Worm (Caenorhabditis elegans): ENCODE data around the gene Y75B8A.31.

Y75B8A.31 gene

ce11 chrIII:12327528-12327997 lies 23.9 kb upstream of the Y75B8A.31 start, which contains the start of the genes zip-12 and Y75B8A.63:
Gene zip-12 (plus strand): TSS chrIII:12327914.
Gene Y75B8A.63 (plus strand): TSS chrIII:12327947.
- TF ChIP-seq sem-2 (GFP tag; optimal IDR thresholded peaks at IDR 0.05): no peak
- TF ChIP-seq ham-2 (GFP tag; optimal IDR thresholded peaks at IDR 0.05): no peak
- no peak for TF ChIP-seq cnd-1 (tag; optimal IDR thresholded peaks at IDR 0.05)
- TF ChIP-seq tbx-8 (GFP tag; optimal IDR thresholded peaks at IDR 0.05): no peak
- TF ChIP-seq lsy-2 (tag; optimal IDR thresholded peaks at IDR 0.05): no peak
- no peak for TF ChIP-seq pha-4 (tag; optimal IDR thresholded peaks at IDR 0.05)
- TF ChIP-seq unc-39 (tag; optimal IDR thresholded peaks at IDR 0.05): no peak
- no peak for TF ChIP-seq mls-2 (tag; optimal IDR thresholded peaks at IDR 0.05)
- TF ChIP-seq bed-3 (GFP tag; optimal IDR thresholded peaks at IDR 0.05): no peak
- TF ChIP-seq elt-1 (tag; optimal IDR thresholded peaks at IDR 0.05; ENCODE audit: borderline replicate concordance, insufficient read depth): no peak
- TF ChIP-seq nhr-2 (tag; optimal IDR thresholded peaks at IDR 0.05): no peak
- TF ChIP-seq ceh-43 (GFP tag; optimal IDR thresholded peaks at IDR 0.05): no peak
- no peak for TF ChIP-seq drap-1 (GFP tag; optimal IDR thresholded peaks at IDR 0.05)

- no peak for TF ChIP-seq drap-1 (GFP tag; optimal IDR thresholded peaks at IDR 0.05)
- no peak for TF ChIP-seq nhr-76 (tag; optimal IDR thresholded peaks at IDR 0.05)
- no peak for TF ChIP-seq lsy-2 (tag; optimal IDR thresholded peaks at IDR 0.05)
- no peak for TF ChIP-seq mab-5 (tag; optimal IDR thresholded peaks at IDR 0.05)
- no peak for TF ChIP-seq ham-2 (GFP tag; optimal IDR thresholded peaks at IDR 0.05)
- TF ChIP-seq tbx-8 (GFP tag; optimal IDR thresholded peaks at IDR 0.05): no peak
- TF ChIP-seq nhr-237 (tag; optimal IDR thresholded peaks at IDR 0.05): no peak
- no peak for TF ChIP-seq elt-1 (tag; optimal IDR thresholded peaks at IDR 0.05; ENCODE audit: borderline replicate concordance, insufficient read depth)
- TF ChIP-seq nhr-12 (tag; optimal IDR thresholded peaks at IDR 0.05): no peak
- TF ChIP-seq unc-39 (tag; optimal IDR thresholded peaks at IDR 0.05): no peak
- TF ChIP-seq hlh-1 (tag; optimal IDR thresholded peaks at IDR 0.05): no peak
- TF ChIP-seq sptf-1 (tag; optimal IDR thresholded peaks at IDR 0.05): no peak
- TF ChIP-seq elt-3 (tag; optimal IDR thresholded peaks at IDR 0.05): no peak
- no peak for TF ChIP-seq unc-62 (GFP tag; optimal IDR thresholded peaks at IDR 0.05)
Measured at ce11 chrIII:12331300-12331699, 20.1 kb upstream of the Y75B8A.31 start.

- TF ChIP-seq ceh-39 (tag; optimal IDR thresholded peaks at IDR 0.05): no peak
- no peak for TF ChIP-seq cnd-1 (tag; optimal IDR thresholded peaks at IDR 0.05)
- no peak for TF ChIP-seq unc-62 (GFP tag; optimal IDR thresholded peaks at IDR 0.05)
- no peak for TF ChIP-seq ham-2 (GFP tag; optimal IDR thresholded peaks at IDR 0.05)
- no peak for TF ChIP-seq sptf-1 (tag; optimal IDR thresholded peaks at IDR 0.05)
- TF ChIP-seq nhr-12 (tag; optimal IDR thresholded peaks at IDR 0.05): no peak
- no peak for TF ChIP-seq mep-1 (tag; optimal IDR thresholded peaks at IDR 0.05)
- TF ChIP-seq elt-1 (tag; optimal IDR thresholded peaks at IDR 0.05; ENCODE audit: borderline replicate concordance, insufficient read depth): no peak
- TF ChIP-seq mab-5 (tag; optimal IDR thresholded peaks at IDR 0.05): no peak
- no peak for TF ChIP-seq ces-1 (GFP tag; optimal IDR thresholded peaks at IDR 0.05)
- no peak for TF ChIP-seq mls-2 (tag; optimal IDR thresholded peaks at IDR 0.05)
- TF ChIP-seq drap-1 (GFP tag; optimal IDR thresholded peaks at IDR 0.05): no peak
- no peak for TF ChIP-seq ztf-11 (tag; optimal IDR thresholded peaks at IDR 0.05)
- no peak for TF ChIP-seq M03D4.4 (tag; optimal IDR thresholded peaks at IDR 0.05)
- TF ChIP-seq snpc-4 (tag; optimal IDR thresholded peaks at IDR 0.05): no peak
- TF ChIP-seq ceh-43 (GFP tag; optimal IDR thresholded peaks at IDR 0.05): no peak
- no peak for TF ChIP-seq sem-2 (GFP tag; optimal IDR thresholded peaks at IDR 0.05)
- TF ChIP-seq unc-39 (tag; optimal IDR thresholded peaks at IDR 0.05): no peak
Measured at ce11 chrIII:12333445-12333844, 18.0 kb upstream of the Y75B8A.31 start, which contains the start of gene zip-1. Gene zip-1 (plus strand): TSS chrIII:12333745.

ce11 chrIII:12334268-12334667 lies 17.2 kb upstream of the Y75B8A.31 start:
- no peak for TF ChIP-seq ceh-43 (GFP tag; optimal IDR thresholded peaks at IDR 0.05)
- TF ChIP-seq elt-1 (tag; optimal IDR thresholded peaks at IDR 0.05; ENCODE audit: borderline replicate concordance, insufficient read depth): no peak
- no peak for TF ChIP-seq unc-39 (tag; optimal IDR thresholded peaks at IDR 0.05)
- TF ChIP-seq mab-5 (tag; optimal IDR thresholded peaks at IDR 0.05): no peak

- TF ChIP-seq flh-1 (GFP tag; optimal IDR thresholded peaks at IDR 0.05) (no peak), ceh-39 (tag; optimal IDR thresholded peaks at IDR 0.05) (no peak), elt-3 (tag; optimal IDR thresholded peaks at IDR 0.05) (peak; percentile 1), ztf-11 (tag; optimal IDR thresholded peaks at IDR 0.05) (no peak), elt-1 (tag; optimal IDR thresholded peaks at IDR 0.05; ENCODE audit: borderline replicate concordance, insufficient read depth) (peak; percentile 51), ces-1 (GFP tag; optimal IDR thresholded peaks at IDR 0.05) (peak; percentile 45), unc-62 (GFP tag; optimal IDR thresholded peaks at IDR 0.05) (peak; percentile 7), unc-120 (tag; optimal IDR thresholded peaks at IDR 0.05; ENCODE audit: poor library complexity, severe bottlenecking) (peak; percentile 25), lin-32 (GFP tag; optimal IDR thresholded peaks at IDR 0.05) (no peak), ceh-83 (GFP tag; optimal IDR thresholded peaks at IDR 0.05) (no peak), pha-4 (tag; optimal IDR thresholded peaks at IDR 0.05) (peak; percentile 1)
Measured at ce11 chrIII:12335400-12335994, 15.9 kb upstream of the Y75B8A.31 start.
